Fruit fly (Drosophila melanogaster): ENCODE results near the gene CG45065.

dm6 chrX:14883993-14884392 lies 1.6 kb upstream of the CG45065 start:
- TF ChIP-seq psq (optimal IDR thresholded peaks at IDR 0.05) = no peak
- TF ChIP-seq usp (GFP tag; optimal IDR thresholded peaks at IDR 0.05) = no peak
- TF ChIP-seq EcR (GFP tag; optimal IDR thresholded peaks at IDR 0.05) = no peak

All from whole organism.